Worm (Caenorhabditis elegans) whole organism, L4 larva: ENCODE measurements around the gene srh-27.
"Not testable (repeated sequence)": the region's sequence is repeated elsewhere in the genome, so short reads cannot be mapped to it uniquely, and the experiment has no call there.

Source experiments
- dmd-9 ChIP-seq: fragments of 200-800 bp; sonication (Bioruptor generic); IDR thresholded peaks from 2 replicates; pipeline ENCODE4 v1.3.6; 2022; ENCODE audit warnings: missing genetic modification reagents, missing genetic modification characterization, missing compliant biosample characterization
- lin-13 ChIP-seq: fragments of 150-350 bp; optimal IDR thresholded peaks from 2 replicates; lab custom pipeline; 2014; ENCODE audit warnings: missing biosample characterization, missing genetic modification reagents, missing genetic modification characterization
- ztf-11 ChIP-seq: fragments of 150-350 bp; optimal IDR thresholded peaks from 2 replicates; lab custom pipeline; 2014; ENCODE audit warnings: missing biosample characterization, missing genetic modification characterization

DNA sequence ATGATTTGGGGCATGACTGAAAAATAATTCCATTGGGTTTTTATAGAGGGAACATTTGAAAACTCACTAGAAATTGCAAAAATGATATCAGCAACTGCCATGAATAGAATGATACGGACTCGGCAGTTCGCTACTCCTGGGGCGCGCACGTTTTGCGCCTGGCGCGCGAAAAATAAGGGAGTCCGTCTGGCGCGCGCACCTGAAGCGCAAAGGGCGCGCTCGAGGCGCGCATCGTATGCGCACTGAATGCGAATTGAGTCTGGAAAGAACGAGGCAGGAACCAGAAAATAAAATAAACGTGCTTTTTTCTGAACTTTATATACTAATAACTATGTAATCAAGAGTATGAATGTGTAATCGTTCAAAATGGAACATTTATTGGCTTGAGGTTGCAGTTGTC lies 7.2 kb upstream of the srh-27 start, which contains the start of gene Y57A10C.10:
- not testable (repeated sequence) for TF ChIP-seq lin-13 (GFP tag; lab: Kevin White, UChicago); dmd-9; ztf-11 (tag; lab: Kevin White, UChicago)
